Worm (Caenorhabditis elegans) whole organism, young adult: ENCODE measurements around the gene pha-4.
A peak's percentile ranks its signal among the peaks of the same experiment; 100 is the strongest.

Source experiments
- B0336.3 ChIP-seq: fragments of 200-800 bp; sonication (Bioruptor generic); IDR thresholded peaks from 2 replicates; pipeline ENCODE4 v1.3.6; 2022; ENCODE audit warnings: missing genetic modification characterization, missing compliant biosample characterization
- D2030.7 ChIP-seq: fragments of 200-800 bp; sonication (Bioruptor generic); IDR thresholded peaks from 2 replicates; pipeline ENCODE4 v1.3.6; 2022; ENCODE audit warnings: missing genetic modification reagents, missing genetic modification characterization, missing compliant biosample characterization
- F55B11.4 ChIP-seq: sonication (generic microtip); optimal IDR thresholded peaks from 2 replicates; lab custom pipeline; 2016; ENCODE audit warnings: missing compliant biosample characterization, missing genetic modification characterization, borderline replicate concordance; ENCODE audit not compliant: insufficient read depth
- T07F8.4 ChIP-seq: sonication (generic microtip); optimal IDR thresholded peaks from 2 replicates; lab custom pipeline; 2016; ENCODE audit warnings: mild to moderate bottlenecking, missing genetic modification characterization, moderate library complexity, missing compliant biosample characterization
- Y56A3A.18 ChIP-seq: fragments of 200-800 bp; sonication (Bioruptor generic); IDR thresholded peaks from 2 replicates; pipeline ENCODE4 v1.3.6; 2022; ENCODE audit warnings: missing genetic modification reagents, missing genetic modification characterization, missing compliant biosample characterization
- ama-1 ChIP-seq, 3 experiments: fragments of 150-350 bp in 1 of 3; sonication (generic microtip) in 2 of 3; optimal IDR thresholded peaks; 2 replicates each; lab custom pipeline; 2014 to 2018; ENCODE audit warnings: missing biosample characterization in 2 of 3, missing genetic modification characterization in 2 of 3, missing genetic modification reagents in 2 of 3
- athp-1 ChIP-seq: sonication (generic microtip); optimal IDR thresholded peaks from 2 replicates; lab custom pipeline; 2017; ENCODE audit warnings: mild to moderate bottlenecking, missing genetic modification characterization, missing compliant biosample characterization
- ccch-3 ChIP-seq: fragments of 200-800 bp; sonication (Bioruptor generic); optimal IDR thresholded peaks from 2 replicates; lab custom pipeline; 2018; ENCODE audit warnings: mild to moderate bottlenecking, missing genetic modification characterization, missing compliant biosample characterization
- cebp-1 ChIP-seq, 2 experiments: fragments of 200-800 bp in 1 of 2; sonication (Bioruptor generic) in 1 of 2; sonication (generic microtip) in 1 of 2; IDR thresholded peaks in 1 of 2; optimal IDR thresholded peaks in 1 of 2; 2 replicates each; pipeline versions ENCODE4 v1.3.6 to Lab custom; 2017 to 2022; ENCODE audit warnings: missing compliant biosample characterization in 2 of 2, missing genetic modification characterization in 2 of 2, mild to moderate bottlenecking in 1 of 2, missing genetic modification reagents in 1 of 2, moderate library complexity in 1 of 2
- ceh-100 ChIP-seq: fragments of 200-800 bp; sonication (Bioruptor generic); IDR thresholded peaks from 2 replicates; pipeline ENCODE4 v1.3.6; 2022; ENCODE audit warnings: missing genetic modification reagents, missing genetic modification characterization, missing compliant biosample characterization
- ceh-79 ChIP-seq: sonication (generic microtip); optimal IDR thresholded peaks from 2 replicates; lab custom pipeline; 2017; ENCODE audit warnings: mild to moderate bottlenecking, missing genetic modification characterization, missing compliant biosample characterization
- ceh-91 ChIP-seq: fragments of 200-800 bp; sonication (Bioruptor generic); IDR thresholded peaks from 2 replicates; pipeline ENCODE4 v1.3.6; 2022; ENCODE audit warnings: missing genetic modification reagents, missing genetic modification characterization, missing compliant biosample characterization
- dox-1 ChIP-seq: fragments of 200-800 bp; sonication (Bioruptor generic); IDR thresholded peaks from 2 replicates; pipeline ENCODE4 v1.3.6; 2022; ENCODE audit warnings: missing genetic modification reagents, missing genetic modification characterization, missing compliant biosample characterization
- efl-1 ChIP-seq: fragments of 150-350 bp; optimal IDR thresholded peaks from 2 replicates; lab custom pipeline; 2014; ENCODE audit warnings: missing biosample characterization, missing genetic modification reagents, missing genetic modification characterization
- egl-44 ChIP-seq: fragments of 200-800 bp; sonication (Bioruptor generic); IDR thresholded peaks from 2 replicates; pipeline ENCODE4 v1.3.6; 2022; ENCODE audit warnings: missing genetic modification reagents, missing genetic modification characterization, missing compliant biosample characterization
- ekl-4 ChIP-seq: fragments of 200-800 bp; sonication (Bioruptor generic); IDR thresholded peaks from 2 replicates; pipeline ENCODE4 v1.3.6; 2022; ENCODE audit warnings: missing genetic modification reagents, missing genetic modification characterization, missing compliant biosample characterization
- ets-4 ChIP-seq: fragments of 200-800 bp; sonication (Bioruptor generic); optimal IDR thresholded peaks from 2 replicates; lab custom pipeline; 2018; ENCODE audit warnings: mild to moderate bottlenecking, missing genetic modification characterization, missing compliant biosample characterization
- gei-17 ChIP-seq: fragments of 200-800 bp; sonication (Bioruptor generic); optimal IDR thresholded peaks from 2 replicates; lab custom pipeline; 2018; ENCODE audit warnings: mild to moderate bottlenecking, missing genetic modification characterization, missing compliant biosample characterization
- hlh-26 ChIP-seq: fragments of 200-800 bp; sonication (Bioruptor generic); conservative IDR thresholded peaks from 2 replicates; pipeline ENCODE4 v1.3.6; 2022; ENCODE audit warnings: missing genetic modification reagents, missing genetic modification characterization, missing compliant biosample characterization
- lin-35 ChIP-seq, 3 experiments: fragments of 150-350 bp in 2 of 3; sonication (generic microtip) in 1 of 3; optimal IDR thresholded peaks; 2 replicates each; lab custom pipeline; 2014 to 2018; ENCODE audit warnings: missing biosample characterization in 3 of 3, missing genetic modification characterization in 3 of 3, missing genetic modification reagents in 3 of 3
- lir-1 ChIP-seq: fragments of 200-800 bp; sonication (Bioruptor generic); conservative IDR thresholded peaks from 2 replicates; pipeline ENCODE4 v1.3.6; 2022; ENCODE audit warnings: missing genetic modification reagents, missing genetic modification characterization, missing compliant biosample characterization
- madf-10 ChIP-seq: sonication (generic microtip); optimal IDR thresholded peaks from 2 replicates; lab custom pipeline; 2016; ENCODE audit warnings: mild to moderate bottlenecking, missing genetic modification characterization, missing compliant biosample characterization
- madf-8 ChIP-seq: fragments of 200-800 bp; sonication (Bioruptor generic); conservative IDR thresholded peaks from 2 replicates; pipeline ENCODE4 v1.3.6; 2022; ENCODE audit warnings: missing genetic modification reagents, missing genetic modification characterization, missing compliant biosample characterization
- mcd-1 ChIP-seq: fragments of 200-800 bp; sonication (Bioruptor generic); IDR thresholded peaks from 2 replicates; pipeline ENCODE4 v1.3.6; 2022; ENCODE audit warnings: missing genetic modification reagents, missing genetic modification characterization, missing compliant biosample characterization
- nhr-80 ChIP-seq: sonication (generic microtip); optimal IDR thresholded peaks from 2 replicates; lab custom pipeline; 2016; ENCODE audit warnings: missing genetic modification characterization, missing compliant biosample characterization
- pha-4 ChIP-seq: fragments of 150-350 bp; sonication (generic microtip); optimal IDR thresholded peaks from 2 replicates; lab custom pipeline; 2014; ENCODE audit warnings: missing biosample characterization, missing genetic modification reagents, missing genetic modification characterization
- tbp1 ChIP-seq: fragments of 200-800 bp; sonication (Bioruptor generic); optimal IDR thresholded peaks from 2 replicates; lab custom pipeline; 2018; ENCODE audit warnings: mild to moderate bottlenecking, missing genetic modification characterization, missing compliant biosample characterization
- ztf-22 ChIP-seq: fragments of 200-800 bp; sonication (Bioruptor generic); optimal IDR thresholded peaks from 2 replicates; lab custom pipeline; 2018; ENCODE audit warnings: mild to moderate bottlenecking, missing genetic modification characterization, moderate library complexity, missing compliant biosample characterization
- ztf-28 ChIP-seq: fragments of 200-800 bp; sonication (Bioruptor generic); IDR thresholded peaks from 2 replicates; pipeline ENCODE4 v1.3.6; 2022; ENCODE audit warnings: missing genetic modification reagents, missing genetic modification characterization, missing compliant biosample characterization
- ztf-6 ChIP-seq: fragments of 200-800 bp; sonication (Bioruptor generic); IDR thresholded peaks from 2 replicates; pipeline ENCODE4 v1.3.6; 2022; ENCODE audit warnings: missing genetic modification reagents, missing genetic modification characterization, missing compliant biosample characterization

Gene pha-4

ce11 chrV:20778257-20778697 is 25.4 kb downstream of the pha-4 start (continued):
- TF ChIP-seq hlh-26 (GFP tag; lab: Robert Waterston, UW), result no peak
- TF ChIP-seq gei-17 (GFP tag; lab: Kevin White, UChicago), result peak; percentile 78
- peak; percentile 3 for TF ChIP-seq athp-1 (tag; lab: Kevin White, UChicago)
- TF ChIP-seq lir-1 (GFP tag; lab: Robert Waterston, UW), result peak; percentile 85
- 0 out of 2 replicates have a peak, but pooled peaks have one; percentile 26 for TF ChIP-seq cebp-1 (GFP tag; IDR thresholded peaks at IDR 0.05; lab: Robert Waterston, UW)
- TF ChIP-seq cebp-1 (tag; optimal IDR thresholded peaks at IDR 0.05; lab: Kevin White, UChicago), result peak; percentile 92
- TF ChIP-seq mcd-1 (GFP tag; lab: Robert Waterston, UW), result peak; percentile 78

DNA sequence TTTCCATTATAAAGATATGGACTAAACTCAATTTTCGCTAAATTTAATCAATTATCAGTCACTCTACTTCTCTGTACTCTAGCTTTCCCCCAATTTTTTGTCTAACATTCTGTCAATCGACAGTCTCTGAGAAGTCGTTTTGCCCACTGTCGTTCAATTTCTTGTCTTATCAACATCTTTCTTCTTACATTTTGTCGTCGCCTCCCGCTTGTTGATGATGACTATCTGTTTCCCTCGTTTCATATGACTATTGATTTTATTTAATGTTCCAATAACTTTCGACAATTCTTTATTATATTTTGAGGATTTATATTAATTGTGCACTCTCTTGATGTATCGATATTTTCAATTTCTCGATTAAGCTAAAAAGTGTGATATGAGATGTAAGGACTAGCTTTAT is 26.0 kb downstream of the pha-4 start:
- TF ChIP-seq ztf-22 (GFP tag; lab: Kevin White, UChicago) (no peak), nhr-80 (peak; percentile 20), egl-44 (GFP tag; lab: Robert Waterston, UW) (0 out of 2 replicates have a peak, but pooled peaks have one; percentile 28)
- TF ChIP-seq, all 124 proteins: peak for 2

DNA sequence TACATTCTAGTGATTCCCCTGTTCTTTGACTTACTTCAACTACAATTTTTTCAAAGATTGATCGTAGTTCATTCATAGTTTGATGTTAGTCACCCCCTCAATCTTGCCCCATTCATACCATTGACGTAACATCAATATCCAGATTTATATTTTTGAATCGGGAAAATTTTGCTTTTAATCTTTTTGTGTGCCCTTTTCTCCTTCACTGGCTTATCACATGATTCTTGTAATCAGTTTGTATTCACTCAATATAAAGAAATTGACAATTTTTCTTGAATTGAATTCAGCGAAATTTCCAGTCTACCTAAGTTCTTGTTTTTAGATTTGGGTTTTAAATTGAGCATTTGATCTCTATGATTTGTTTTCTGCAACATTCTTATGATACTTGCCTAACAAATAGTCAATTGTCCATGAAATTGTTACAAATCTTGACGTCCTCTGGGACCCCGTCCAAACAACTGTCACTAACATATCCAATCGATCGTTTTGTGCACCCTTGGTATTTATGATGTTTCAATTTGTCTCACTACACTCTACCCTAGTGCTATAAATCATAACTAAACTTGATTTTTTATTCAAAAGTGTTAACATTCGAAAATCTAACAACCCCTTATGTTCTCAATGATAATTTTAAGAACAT is 27.0 kb downstream of the pha-4 start:
- 0 out of 2 replicates have a peak, but pooled peaks have one; percentile 18 for TF ChIP-seq ekl-4 (GFP tag; lab: Robert Waterston, UW)
- TF ChIP-seq madf-10 (tag; lab: Kevin White, UChicago), result peak; percentile 49
- no peak for TF ChIP-seq ztf-28 (GFP tag; lab: Robert Waterston, UW)
- TF ChIP-seq Y56A3A.18 (GFP tag; lab: Robert Waterston, UW), result 0 out of 2 replicates have a peak, but pooled peaks have one; percentile 42
- no peak for TF ChIP-seq ceh-100 (GFP tag; lab: Robert Waterston, UW)
- TF ChIP-seq efl-1 (GFP tag; lab: Kevin White, UChicago), result no peak
- TF ChIP-seq B0336.3 (GFP tag; lab: Robert Waterston, UW), result 0 out of 2 replicates have a peak, but pooled peaks have one; percentile 20
- no peak for TF ChIP-seq F55B11.4 (tag; lab: Kevin White, UChicago)

DNA sequence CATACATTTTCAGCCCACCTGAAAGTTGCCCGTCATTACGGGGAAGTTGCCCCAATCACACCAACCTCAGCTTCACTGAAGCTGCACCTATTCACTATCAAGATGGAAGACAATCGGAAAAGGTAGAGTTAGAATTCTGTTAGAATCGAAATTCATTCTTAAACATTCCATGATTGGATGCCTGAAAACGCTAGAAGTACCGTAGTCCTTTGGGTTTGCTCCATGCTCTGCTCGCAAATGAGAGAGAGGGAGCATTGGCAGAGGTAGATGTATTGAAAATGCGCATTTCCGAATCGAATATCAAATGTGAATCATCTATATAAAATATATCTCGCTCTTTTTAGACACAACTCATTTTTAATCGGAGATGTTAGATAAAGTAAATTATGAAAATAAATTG is 27.5 kb downstream of the pha-4 start, which contains the start of gene hif-1:
Gene hif-1, plus strand, starts transcription at position 8 of the 400 bp plus-strand sequence.
- 0 out of 2 replicates have a peak, but pooled peaks have one; percentile 2 for TF ChIP-seq Y56A3A.18 (GFP tag; lab: Robert Waterston, UW)
- peak; percentile 59 for TF ChIP-seq ama-1 (optimal IDR thresholded peaks at IDR 0.05; lab: Kevin White, UChicago)
- TF ChIP-seq ama-1 (GFP tag; optimal IDR thresholded peaks at IDR 0.05; lab: Kevin White, UChicago), result no peak
- no peak for TF ChIP-seq ceh-79
- TF ChIP-seq ceh-91 (GFP tag; lab: Robert Waterston, UW), result no peak
- TF ChIP-seq cebp-1 (GFP tag; IDR thresholded peaks at IDR 0.05; lab: Robert Waterston, UW), result no peak
- peak; percentile 10 for TF ChIP-seq cebp-1 (tag; optimal IDR thresholded peaks at IDR 0.05; lab: Kevin White, UChicago)

- TF ChIP-seq ztf-6 (GFP tag; lab: Robert Waterston, UW), result no peak
- TF ChIP-seq T07F8.4 (tag; lab: Kevin White, UChicago), result no peak
- TF ChIP-seq dox-1 (GFP tag; lab: Robert Waterston, UW), result no peak
- no peak for TF ChIP-seq D2030.7 (GFP tag; lab: Robert Waterston, UW)
- no peak for TF ChIP-seq ccch-3 (GFP tag; lab: Kevin White, UChicago)
- no peak for TF ChIP-seq tbp1
- no peak for TF ChIP-seq lin-35 (GFP tag; optimal IDR thresholded peaks at IDR 0.05; lab: Kevin White, UChicago)
- no peak for TF ChIP-seq ets-4 (GFP tag; lab: Kevin White, UChicago)
- TF ChIP-seq madf-8, result no peak
- no peak for TF ChIP-seq pha-4 (tag; lab: Kevin White, UChicago)
These were observed 28.6 kb downstream of the pha-4 start for ce11 chrV:20781346-20781952.
